Fruit fly (Drosophila melanogaster) whole organism, wandering third instar larva: ENCODE measurements around the gene CG7523.

Experiments used
- CG32264 ChIP-seq: fragments of 200-800 bp; sonication (Bioruptor generic); optimal IDR thresholded peaks from 2 replicates; lab custom pipeline; 2016; ENCODE audit warnings: missing biosample characterization, missing genetic modification characterization
- CG9705 ChIP-seq: fragments of 200-800 bp; sonication (Bioruptor generic); optimal IDR thresholded peaks from 2 replicates; lab custom pipeline; 2018; ENCODE audit warnings: missing biosample characterization, mild to moderate bottlenecking, missing genetic modification characterization
- CrebA ChIP-seq: fragments of 200-800 bp; sonication (Bioruptor generic); optimal IDR thresholded peaks from 2 replicates; lab custom pipeline; 2016; ENCODE audit warnings: missing biosample characterization, mild to moderate bottlenecking, missing genetic modification characterization, borderline replicate concordance
- Dfd ChIP-seq: fragments of >200 bp; optimal IDR thresholded peaks from 2 replicates; lab custom pipeline; 2017; ENCODE audit warnings: missing biosample characterization, missing genetic modification characterization
- Dif ChIP-seq: fragments of 200-275, 200-300 bp; sonication (Bioruptor generic); optimal IDR thresholded peaks from 2 replicates; lab custom pipeline; 2018; ENCODE audit warnings: missing biosample characterization, missing genetic modification characterization; ENCODE audit not compliant: partially characterized antibody
- GATAd ChIP-seq: sonication (Bioruptor generic); optimal IDR thresholded peaks from 2 replicates; lab custom pipeline; 2016; ENCODE audit warnings: missing biosample characterization, missing genetic modification characterization
- Hnf4 ChIP-seq: fragments of 200-800 bp; sonication (Bioruptor generic); optimal IDR thresholded peaks from 2 replicates; lab custom pipeline; 2016; ENCODE audit warnings: missing biosample characterization, mild to moderate bottlenecking, missing genetic modification characterization
- Hr78 ChIP-seq: fragments of >200 bp; optimal IDR thresholded peaks from 2 replicates; lab custom pipeline; 2017; ENCODE audit warnings: missing biosample characterization, missing genetic modification characterization
- Hr83 ChIP-seq: fragments of 200-300 bp; sonication (Bioruptor generic); optimal IDR thresholded peaks from 2 replicates; lab custom pipeline; 2016; ENCODE audit warnings: missing biosample characterization, mild to moderate bottlenecking, missing genetic modification characterization, moderate library complexity; ENCODE audit not compliant: poor library complexity, severe bottlenecking
- Mio ChIP-seq: sonication (Bioruptor generic); optimal IDR thresholded peaks from 2 replicates; lab custom pipeline; 2016; ENCODE audit warnings: missing biosample characterization, missing genetic modification characterization
- N ChIP-seq: fragments of >200 bp; optimal IDR thresholded peaks from 2 replicates; lab custom pipeline; 2018; ENCODE audit warnings: missing biosample characterization, missing external identifiers, missing genetic modification characterization
- OdsH ChIP-seq: fragments of 200-800 bp; sonication (Bioruptor generic); optimal IDR thresholded peaks from 2 replicates; lab custom pipeline; 2016; ENCODE audit warnings: missing biosample characterization, mild to moderate bottlenecking, missing genetic modification characterization
- Rel ChIP-seq, 2 experiments: fragments of 200-800 bp; sonication (Bioruptor generic) in 1 of 2; optimal IDR thresholded peaks; 2 replicates in 1 of 2; 3 replicates in 1 of 2; lab custom pipeline; 2016 to 2019; ENCODE audit warnings: mild to moderate bottlenecking in 2 of 2, missing biosample characterization in 2 of 2, missing genetic modification characterization in 2 of 2, moderate library complexity in 1 of 2
- Sp1 ChIP-seq: fragments of 200-800 bp; sonication (Bioruptor generic); optimal IDR thresholded peaks from 3 replicates; lab custom pipeline; 2019; ENCODE audit warnings: missing biosample characterization, mild to moderate bottlenecking, missing genetic modification characterization, moderate library complexity
- br ChIP-seq: fragments of 200-800 bp; sonication (Bioruptor generic); optimal IDR thresholded peaks from 2 replicates; lab custom pipeline; 2016; ENCODE audit warnings: missing biosample characterization, missing genetic modification characterization
- brk ChIP-seq: fragments of 200-800 bp; sonication (Bioruptor generic); optimal IDR thresholded peaks from 2 replicates; lab custom pipeline; 2016; ENCODE audit warnings: missing biosample characterization, mild to moderate bottlenecking, missing genetic modification characterization
- dmrt93B ChIP-seq: fragments of 200-800 bp; sonication (Bioruptor generic); optimal IDR thresholded peaks from 2 replicates; lab custom pipeline; 2018; ENCODE audit warnings: missing biosample characterization, mild to moderate bottlenecking, missing genetic modification characterization
- dsf ChIP-seq: sonication (Bioruptor generic); optimal IDR thresholded peaks from 2 replicates; lab custom pipeline; 2016; ENCODE audit warnings: missing biosample characterization, missing genetic modification characterization, borderline replicate concordance
- ey ChIP-seq: fragments of 200-800 bp; sonication (Bioruptor generic); optimal IDR thresholded peaks from 2 replicates; lab custom pipeline; 2016; ENCODE audit warnings: missing biosample characterization, missing genetic modification characterization
- foxo ChIP-seq, 2 experiments: fragments of 200-800 bp; sonication (Bioruptor generic); optimal IDR thresholded peaks; 2 replicates in 1 of 2; 3 replicates in 1 of 2; lab custom pipeline; 2016 to 2017; ENCODE audit warnings: missing biosample characterization in 2 of 2, missing genetic modification characterization in 2 of 2
- fru ChIP-seq: fragments of 200-800 bp; sonication (Bioruptor generic); optimal IDR thresholded peaks from 3 replicates; lab custom pipeline; 2016; ENCODE audit warnings: missing biosample characterization, mild to moderate bottlenecking, missing genetic modification characterization
- jim ChIP-seq: fragments of 175-275, 200-325 bp; sonication (Bioruptor generic); optimal IDR thresholded peaks from 2 replicates; lab custom pipeline; 2016; ENCODE audit warnings: missing biosample characterization, mild to moderate bottlenecking, missing genetic modification characterization
- lola ChIP-seq: fragments of >200 bp; optimal IDR thresholded peaks from 2 replicates; lab custom pipeline; 2017; ENCODE audit warnings: missing biosample characterization, missing genetic modification characterization
- pan ChIP-seq: fragments of >200 bp; optimal IDR thresholded peaks from 2 replicates; lab custom pipeline; 2017
- psq ChIP-seq: fragments of 200-800 bp; sonication (Bioruptor generic); optimal IDR thresholded peaks from 3 replicates; lab custom pipeline; 2017; ENCODE audit warnings: missing biosample characterization, mild to moderate bottlenecking, missing genetic modification characterization, moderate library complexity
- rgr ChIP-seq: fragments of 200-800 bp; sonication (Bioruptor generic); optimal IDR thresholded peaks from 3 replicates; lab custom pipeline; 2016; ENCODE audit warnings: missing biosample characterization, mild to moderate bottlenecking, missing genetic modification characterization
- sage ChIP-seq: fragments of 200-800 bp; sonication (Bioruptor generic); optimal IDR thresholded peaks from 2 replicates; lab custom pipeline; 2016; ENCODE audit warnings: missing biosample characterization, mild to moderate bottlenecking, missing genetic modification characterization
- sv ChIP-seq: fragments of 200-800 bp; sonication (Bioruptor generic); optimal IDR thresholded peaks from 3 replicates; lab custom pipeline; 2016; ENCODE audit warnings: missing biosample characterization, missing genetic modification characterization
- tai ChIP-seq: sonication (Bioruptor generic); optimal IDR thresholded peaks from 2 replicates; lab custom pipeline; 2016; ENCODE audit warnings: missing biosample characterization, missing genetic modification characterization
- usp ChIP-seq: fragments of >200 bp; optimal IDR thresholded peaks from 2 replicates; lab custom pipeline; 2017; ENCODE audit warnings: missing biosample characterization, missing genetic modification characterization
- woc ChIP-seq: sonication (Bioruptor generic); optimal IDR thresholded peaks from 2 replicates; lab custom pipeline; 2016; ENCODE audit warnings: missing biosample characterization, mild to moderate bottlenecking, missing genetic modification characterization

The CG7523 gene

dm6 chr3R:17631176-17631865 lies 39.4 kb downstream of the CG7523 start:
- TF ChIP-seq jim (GFP tag; lab: Kevin White, UChicago) (no peak), sv (GFP tag; lab: Kevin White, UChicago) (no peak), rgr (GFP tag; lab: Kevin White, UChicago) (no peak), CrebA (GFP tag; lab: Kevin White, UChicago) (no peak), N (GFP tag; lab: Kevin White, UChicago) (no peak), dmrt93B (GFP tag; lab: Kevin White, UChicago) (no peak), sage (GFP tag; lab: Kevin White, UChicago) (no peak), OdsH (GFP tag; lab: Kevin White, UChicago) (no peak), Dfd (GFP tag; lab: Kevin White, UChicago) (no peak), br (GFP tag; lab: Kevin White, UChicago) (no peak), Rel (GFP tag; optimal IDR thresholded peaks at IDR 0.05; lab: Kevin White, UChicago) (no peak), Rel (tag; optimal IDR thresholded peaks at IDR 0.05; lab: Kevin White, UChicago) (no peak), Sp1 (GFP tag; lab: Kevin White, UChicago) (no peak), lola (GFP tag; lab: Kevin White, UChicago) (no peak), GATAd (GFP tag; lab: Kevin White, UChicago) (no peak), CG32264 (GFP tag; lab: Kevin White, UChicago) (no peak), woc (GFP tag; lab: Kevin White, UChicago) (no peak), dsf (GFP tag; lab: Kevin White, UChicago) (no peak), Mio (GFP tag; lab: Kevin White, UChicago) (no peak), usp (no peak), fru (no peak)
- TF ChIP-seq, all 38 proteins: peak for 0

dm6 chr3R:17630417-17630816 lies 40.3 kb downstream of the CG7523 start, which contains the start of gene CG43175:
Gene CG43175, plus strand, starts transcription at chr3R:17630717.
- TF ChIP-seq CG32264 (GFP tag; lab: Kevin White, UChicago) = no peak
- no peak for TF ChIP-seq Rel (GFP tag; optimal IDR thresholded peaks at IDR 0.05; lab: Kevin White, UChicago)
- TF ChIP-seq Rel (tag; optimal IDR thresholded peaks at IDR 0.05; lab: Kevin White, UChicago) = no peak
- TF ChIP-seq Hnf4 (GFP tag; lab: Kevin White, UChicago) = no peak
- no peak for TF ChIP-seq Hr78 (GFP tag; lab: Kevin White, UChicago)
- TF ChIP-seq Dif = no peak
- TF ChIP-seq Hr83 (GFP tag; lab: Kevin White, UChicago) = no peak
- no peak for TF ChIP-seq psq (GFP tag; lab: Kevin White, UChicago)
- TF ChIP-seq pan = no peak
- TF ChIP-seq Mio (GFP tag; lab: Kevin White, UChicago) = no peak
- no peak for TF ChIP-seq foxo (GFP tag; optimal IDR thresholded peaks at IDR 0.05; lab: Kevin White, UChicago)
- no peak for TF ChIP-seq rgr (GFP tag; lab: Kevin White, UChicago)
- no peak for TF ChIP-seq dsf (GFP tag; lab: Kevin White, UChicago)

- TF ChIP-seq tai (GFP tag; lab: Kevin White, UChicago) (no peak), rgr (GFP tag; lab: Kevin White, UChicago) (no peak), dsf (GFP tag; lab: Kevin White, UChicago) (no peak), ey (no peak)
Observed at dm6 chr3R:17626827-17627226, 43.9 kb downstream of the CG7523 start, which contains the start of gene CG14325. Gene CG14325, plus strand, starts transcription at chr3R:17627127.

- TF ChIP-seq usp (no peak), N (GFP tag; lab: Kevin White, UChicago) (no peak), Rel (GFP tag; optimal IDR thresholded peaks at IDR 0.05; lab: Kevin White, UChicago) (no peak), Rel (tag; optimal IDR thresholded peaks at IDR 0.05; lab: Kevin White, UChicago) (peak; percentile 74)
Observed at dm6 chr3R:17624968-17625367, 45.7 kb downstream of the CG7523 start, which contains the start of gene AttD. Gene AttD, plus strand, starts transcription at chr3R:17625268.

dm6 chr3R:17624549-17624948 lies 46.1 kb downstream of the CG7523 start:
- TF ChIP-seq psq (GFP tag; lab: Kevin White, UChicago) = no peak
- TF ChIP-seq CrebA (GFP tag; lab: Kevin White, UChicago) = peak; percentile 27
- no peak for TF ChIP-seq CG9705 (GFP tag; lab: Kevin White, UChicago)
- TF ChIP-seq brk (GFP tag; lab: Kevin White, UChicago) = no peak
